Fruit fly (Drosophila melanogaster) whole organism, adult: Measurements from ENCODE around the gene glob1.

Experiments used
- CG12768 ChIP-seq: fragments of 200-800 bp; sonication (Bioruptor generic); optimal IDR thresholded peaks from 2 replicates; lab custom pipeline; 2017; ENCODE audit warnings: missing biosample characterization, missing genetic modification characterization, mild to moderate bottlenecking, moderate library complexity, missing genetic modification reagents
- CG14711 ChIP-seq: fragments of 200-800 bp; sonication (Bioruptor generic); optimal IDR thresholded peaks from 2 replicates; lab custom pipeline; 2018; ENCODE audit warnings: missing biosample characterization, mild to moderate bottlenecking, missing genetic modification characterization, moderate library complexity
- CG1620 ChIP-seq: fragments of 200-800 bp; sonication (Bioruptor generic); optimal IDR thresholded peaks from 2 replicates; lab custom pipeline; 2016; ENCODE audit warnings: missing biosample characterization, missing genetic modification characterization
- CG33017 ChIP-seq: fragments of 200-800 bp; sonication (Bioruptor generic); optimal IDR thresholded peaks from 2 replicates; lab custom pipeline; 2018; ENCODE audit warnings: missing biosample characterization, mild to moderate bottlenecking, missing genetic modification characterization, moderate library complexity
- CG7045 ChIP-seq: fragments of 200-800 bp; sonication (Bioruptor generic); optimal IDR thresholded peaks from 2 replicates; lab custom pipeline; 2017; ENCODE audit warnings: missing biosample characterization, mild to moderate bottlenecking, missing genetic modification characterization
- Clk ChIP-seq: fragments of 200-800 bp; sonication (Bioruptor generic); optimal IDR thresholded peaks from 2 replicates; lab custom pipeline; 2017; ENCODE audit warnings: missing biosample characterization, missing genetic modification characterization
- Crg-1 ChIP-seq: fragments of 200-800 bp; sonication (Bioruptor generic); optimal IDR thresholded peaks from 2 replicates; lab custom pipeline; 2016; ENCODE audit warnings: missing biosample characterization, missing genetic modification characterization
- cnc ChIP-seq, 2 experiments: fragments of >200 bp; optimal IDR thresholded peaks; 2 replicates each; lab custom pipeline; 2017
- kay ChIP-seq: fragments of 200-800 bp; sonication (Bioruptor generic); peaks from one replicate; lab custom pipeline; 2016; ENCODE audit warnings: missing biosample characterization, missing genetic modification characterization, borderline replicate concordance
- pad ChIP-seq: fragments of 200-800 bp; sonication (Bioruptor generic); optimal IDR thresholded peaks from 3 replicates; lab custom pipeline; 2017; ENCODE audit warnings: missing biosample characterization, missing genetic modification characterization, mild to moderate bottlenecking, moderate library complexity, missing genetic modification reagents
- toe ChIP-seq: fragments of 200-800 bp; sonication (Bioruptor generic); optimal IDR thresholded peaks from 2 replicates; lab custom pipeline; 2016; ENCODE audit warnings: missing biosample characterization, missing genetic modification characterization

dm6 chr3R:15950843-15951242 lies 46.4 kb upstream of the glob1 start, which contains the start of the genes CG31088 and CG46383:
- no peak for TF ChIP-seq Clk (GFP tag; lab: Kevin White, UChicago)
- no peak for TF ChIP-seq toe (GFP tag; lab: Kevin White, UChicago)
- no peak for TF ChIP-seq Crg-1 (GFP tag; lab: Kevin White, UChicago)
- TF ChIP-seq CG1620 (GFP tag; lab: Kevin White, UChicago), result no peak
- TF ChIP-seq CG7045 (GFP tag; lab: Kevin White, UChicago), result no peak
- TF ChIP-seq cnc (optimal IDR thresholded peaks at IDR 0.05; lab: Kevin White, UChicago), result no peak
- no peak for TF ChIP-seq pad (GFP tag; lab: Kevin White, UChicago)
- no peak for TF ChIP-seq kay (GFP tag; lab: Kevin White, UChicago)
- no peak for TF ChIP-seq CG33017 (tag; lab: Kevin White, UChicago)
- TF ChIP-seq CG12768, result no peak
- no peak for TF ChIP-seq CG14711
